In the genomic region with DNA sequence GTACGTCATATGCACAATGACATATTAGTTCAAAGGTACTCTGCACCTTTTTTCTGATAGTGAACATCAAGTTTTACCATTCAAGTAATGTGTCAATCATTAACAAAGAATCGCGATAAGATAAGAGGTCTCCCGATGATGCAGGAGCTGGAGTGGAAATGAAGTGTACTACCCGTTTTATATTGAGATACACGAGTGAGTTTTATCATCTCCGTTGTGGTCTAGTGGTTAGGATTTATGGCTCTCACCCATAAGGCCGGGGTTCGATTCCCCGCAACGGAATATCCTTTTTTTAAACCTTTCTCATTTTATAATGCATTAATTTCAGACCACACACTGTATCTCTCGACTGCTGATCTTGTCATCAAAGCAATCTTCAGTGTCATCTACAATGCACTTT, we compare ENCODE assay signal across 2 worm cellular contexts.
A peak's percentile ranks its signal among the peaks of the same experiment; 100 is the strongest.
TF ChIP-seq lines count a peak whose summit lies in the region.

No protein-coding gene starts in this region.

TF ChIP-seq in whole organism, L2 larva, 48 proteins besides CTCF, POLR2A, EP300 and RAD21 (continued from another document):
- TF ChIP-seq mdl-1 (tag; optimal IDR thresholded peaks at IDR 0.05; lab: Kevin White, UChicago) (peak in 1 of 2 experiments; percentile 18), nhr-23 (tag; optimal IDR thresholded peaks at IDR 0.05; lab: Kevin White, UChicago) (no peak), peb-1 (tag; optimal IDR thresholded peaks at IDR 0.05; lab: Kevin White, UChicago) (no peak), mbf-1 (tag; optimal IDR thresholded peaks at IDR 0.05; lab: Kevin White, UChicago) (no peak), ztf-11 (tag; optimal IDR thresholded peaks at IDR 0.05; lab: Kevin White, UChicago) (no peak), F13H6.1 (tag; optimal IDR thresholded peaks at IDR 0.05; lab: Kevin White, UChicago) (peak; percentile 42), elt-3 (tag; optimal IDR thresholded peaks at IDR 0.05; lab: Kevin White, UChicago) (no peak), lin-11 (tag; optimal IDR thresholded peaks at IDR 0.05; lab: Kevin White, UChicago) (no peak), blmp-1 (tag; optimal IDR thresholded peaks at IDR 0.05; lab: Kevin White, UChicago; ENCODE audit: insufficient read depth) (no peak), sma-3 (GFP tag; optimal IDR thresholded peaks at IDR 0.05; lab: Kevin White, UChicago) (peak; percentile 56), ceh-82 (tag; optimal IDR thresholded peaks at IDR 0.05; lab: Kevin White, UChicago) (no peak), nhr-12 (tag; optimal IDR thresholded peaks at IDR 0.05; lab: Kevin White, UChicago) (no peak), nhr-11 (tag; optimal IDR thresholded peaks at IDR 0.05; lab: Kevin White, UChicago) (no peak), nhr-129 (tag; optimal IDR thresholded peaks at IDR 0.05; lab: Kevin White, UChicago) (peak; percentile 68), nhr-25 (tag; optimal IDR thresholded peaks at IDR 0.05; lab: Kevin White, UChicago) (no peak), nhr-10 (tag; optimal IDR thresholded peaks at IDR 0.05; lab: Kevin White, UChicago) (no peak), gmeb-1 (tag; optimal IDR thresholded peaks at IDR 0.05; lab: Kevin White, UChicago) (peak; percentile 60), lin-39 (tag; optimal IDR thresholded peaks at IDR 0.05; lab: Kevin White, UChicago) (no peak), nhr-77 (tag; optimal IDR thresholded peaks at IDR 0.05; lab: Kevin White, UChicago) (no peak), C34F6.9 (tag; optimal IDR thresholded peaks at IDR 0.05; lab: Kevin White, UChicago) (peak; percentile 4), elt-1 (tag; optimal IDR thresholded peaks at IDR 0.05; lab: Kevin White, UChicago) (no peak), unc-55 (GFP tag; optimal IDR thresholded peaks at IDR 0.05; lab: Kevin White, UChicago) (peak; percentile 24), aly-2 (tag; optimal IDR thresholded peaks at IDR 0.05; lab: Kevin White, UChicago) (no peak), ztf-4 (tag; optimal IDR thresholded peaks at IDR 0.05; lab: Kevin White, UChicago) (no peak), snpc-4 (tag; optimal IDR thresholded peaks at IDR 0.05; lab: Kevin White, UChicago) (no peak), nhr-237 (tag; optimal IDR thresholded peaks at IDR 0.05; lab: Kevin White, UChicago) (no peak), fos-1 (tag; optimal IDR thresholded peaks at IDR 0.05; lab: Kevin White, UChicago) (peak; percentile 94)

TF ChIP-seq in whole organism, L4 larva, 104 proteins besides CTCF, POLR2A, EP300 and RAD21 (continued from another document):
- TF ChIP-seq F44E2.7 (GFP tag; IDR thresholded peaks at IDR 0.05; lab: Robert Waterston, UW) = 0 out of 2 replicates have a peak, but pooled peaks have one; percentile 36
- peak; percentile 81; the same call in 1 of the 2 replicates for TF ChIP-seq pha-4 (GFP tag; IDR thresholded peaks at IDR 0.05; lab: Robert Waterston, UW)
- no peak for TF ChIP-seq pha-4 (tag; optimal IDR thresholded peaks at IDR 0.05; lab: Kevin White, UChicago)
- peak; percentile 81 for TF ChIP-seq nhr-102 (tag; optimal IDR thresholded peaks at IDR 0.05; lab: Kevin White, UChicago)
- peak; percentile 85; the same call in 1 of the 2 replicates for TF ChIP-seq Y75B8A.6 (GFP tag; IDR thresholded peaks at IDR 0.05; lab: Robert Waterston, UW)
- peak; percentile 79 for TF ChIP-seq nhr-41 (GFP tag; IDR thresholded peaks at IDR 0.05; lab: Robert Waterston, UW)
- no peak for TF ChIP-seq nhr-28 (tag; optimal IDR thresholded peaks at IDR 0.05; lab: Kevin White, UChicago)
- no peak for TF ChIP-seq zfp-2 (tag; optimal IDR thresholded peaks at IDR 0.05; lab: Kevin White, UChicago)
- no peak for TF ChIP-seq nhr-6 (tag; optimal IDR thresholded peaks at IDR 0.05; lab: Kevin White, UChicago)
- peak; percentile 12 for TF ChIP-seq F49E8.2 (tag; optimal IDR thresholded peaks at IDR 0.05; lab: Kevin White, UChicago; ENCODE audit: borderline replicate concordance)
- TF ChIP-seq lin-1 (GFP tag; IDR thresholded peaks at IDR 0.05; lab: Robert Waterston, UW) = peak; percentile 82; the same call in 1 of the 2 replicates
- peak; percentile 68; the same call in 1 of the 2 replicates for TF ChIP-seq F26F4.8 (GFP tag; conservative IDR thresholded peaks at IDR 0.05; lab: Robert Waterston, UW)
- peak; percentile 21 for TF ChIP-seq mxl-3 (GFP tag; optimal IDR thresholded peaks at IDR 0.05; lab: Kevin White, UChicago)
- no peak for TF ChIP-seq jun-1 (tag; optimal IDR thresholded peaks at IDR 0.05; lab: Kevin White, UChicago)
- TF ChIP-seq dmd-9 (GFP tag; IDR thresholded peaks at IDR 0.05; lab: Robert Waterston, UW) = peak; percentile 56; the same call in 1 of the 2 replicates
- peak; percentile 71 for TF ChIP-seq vab-7 (GFP tag; IDR thresholded peaks at IDR 0.05; lab: Robert Waterston, UW)
- TF ChIP-seq nhr-77 (tag; optimal IDR thresholded peaks at IDR 0.05; lab: Kevin White, UChicago) = peak; percentile 61
- TF ChIP-seq zip-2 (tag; optimal IDR thresholded peaks at IDR 0.05; lab: Kevin White, UChicago) = peak; percentile 77
- TF ChIP-seq aha-1 (tag; lab: Kevin White, UChicago) = peak; percentile 95
- no peak for TF ChIP-seq skn-1 (tag; optimal IDR thresholded peaks at IDR 0.05; lab: Kevin White, UChicago)
- peak; percentile 64; the same call in 1 of the 2 replicates for TF ChIP-seq arid-1 (GFP tag; conservative IDR thresholded peaks at IDR 0.05; lab: Robert Waterston, UW)
- no peak for TF ChIP-seq cey-2 (tag; optimal IDR thresholded peaks at IDR 0.05; lab: Kevin White, UChicago; ENCODE audit: borderline replicate concordance, insufficient read depth)
- peak; percentile 33 for TF ChIP-seq rbr-2 (tag; optimal IDR thresholded peaks at IDR 0.05; lab: Kevin White, UChicago)
- TF ChIP-seq spr-1 (tag; optimal IDR thresholded peaks at IDR 0.05; lab: Kevin White, UChicago) = peak; percentile 73
- TF ChIP-seq tra-1 (GFP tag; IDR thresholded peaks at IDR 0.05; lab: Robert Waterston, UW) = peak; percentile 92
- no peak for TF ChIP-seq ceh-28 (tag; optimal IDR thresholded peaks at IDR 0.05; lab: Kevin White, UChicago)
- TF ChIP-seq ztf-11 (tag; optimal IDR thresholded peaks at IDR 0.05; lab: Kevin White, UChicago) = no peak
- TF ChIP-seq ces-1 (GFP tag; optimal IDR thresholded peaks at IDR 0.05; lab: Kevin White, UChicago) = no peak
- peak; percentile 33 for TF ChIP-seq nhr-111 (GFP tag; optimal IDR thresholded peaks at IDR 0.05; lab: Kevin White, UChicago)
- peak in 1 of 2 experiments; percentile 61 for TF ChIP-seq lsy-2 (tag; optimal IDR thresholded peaks at IDR 0.05; lab: Kevin White, UChicago)
- TF ChIP-seq zip-11 (GFP tag; IDR thresholded peaks at IDR 0.05; lab: Robert Waterston, UW) = no peak
- TF ChIP-seq mdl-1 (tag; optimal IDR thresholded peaks at IDR 0.05; lab: Kevin White, UChicago) = peak in 1 of 2 experiments; percentile 10
- TF ChIP-seq dpl-1 (GFP tag; optimal IDR thresholded peaks at IDR 0.05; lab: Kevin White, UChicago) = no peak
- peak; percentile 79 for TF ChIP-seq mep-1 (tag; optimal IDR thresholded peaks at IDR 0.05; lab: Kevin White, UChicago)
- TF ChIP-seq fkh-10 (GFP tag; optimal IDR thresholded peaks at IDR 0.05; lab: Kevin White, UChicago) = peak; percentile 11
- TF ChIP-seq madf-9 (GFP tag; conservative IDR thresholded peaks at IDR 0.05; lab: Robert Waterston, UW) = peak; percentile 52; the same call in 1 of the 2 replicates
- no peak for TF ChIP-seq egl-27 (tag; optimal IDR thresholded peaks at IDR 0.05; lab: Kevin White, UChicago)
- TF ChIP-seq ZK337.2 (GFP tag; IDR thresholded peaks at IDR 0.05; lab: Robert Waterston, UW) = peak; percentile 74; the same call in 1 of the 2 replicates
- peak; percentile 56; the same call in 1 of the 2 replicates for TF ChIP-seq lin-29 (GFP tag; IDR thresholded peaks at IDR 0.05; lab: Robert Waterston, UW)
- TF ChIP-seq spr-3 (GFP tag; optimal IDR thresholded peaks at IDR 0.05; lab: Kevin White, UChicago) = peak; percentile 41
- TF ChIP-seq egl-43 (GFP tag; IDR thresholded peaks at IDR 0.05; lab: Robert Waterston, UW) = peak; percentile 84
- TF ChIP-seq tag-97 (GFP tag; IDR thresholded peaks at IDR 0.05; lab: Robert Waterston, UW) = no peak
- peak; percentile 67 for TF ChIP-seq mdt-29 (GFP tag; IDR thresholded peaks at IDR 0.05; lab: Robert Waterston, UW)
- no peak for TF ChIP-seq unc-39 (tag; optimal IDR thresholded peaks at IDR 0.05; lab: Kevin White, UChicago)
- peak; percentile 43; the same call in 1 of the 2 replicates for TF ChIP-seq nhr-42 (GFP tag; IDR thresholded peaks at IDR 0.05; lab: Robert Waterston, UW)
- peak; percentile 94 for TF ChIP-seq pqm-1 (tag; optimal IDR thresholded peaks at IDR 0.05; lab: Kevin White, UChicago)
- peak; percentile 91 for TF ChIP-seq dve-1 (tag; optimal IDR thresholded peaks at IDR 0.05; lab: Kevin White, UChicago; ENCODE audit: insufficient read depth)
- no peak for TF ChIP-seq ama-1 (optimal IDR thresholded peaks at IDR 0.05; lab: Kevin White, UChicago)
- TF ChIP-seq ceh-82 (tag; optimal IDR thresholded peaks at IDR 0.05; lab: Kevin White, UChicago) = no peak
- peak; percentile 89 for TF ChIP-seq nhr-48 (tag; optimal IDR thresholded peaks at IDR 0.05; lab: Kevin White, UChicago)
- TF ChIP-seq Y105C5A.15 (GFP tag; IDR thresholded peaks at IDR 0.05; lab: Robert Waterston, UW) = 0 out of 2 replicates have a peak, but pooled peaks have one; percentile 74
- TF ChIP-seq unc-130 (GFP tag; optimal IDR thresholded peaks at IDR 0.05; lab: Kevin White, UChicago) = peak; percentile 12
- peak; percentile 93 for TF ChIP-seq dmd-6 (GFP tag; IDR thresholded peaks at IDR 0.05; lab: Robert Waterston, UW)
- TF ChIP-seq lin-13 (GFP tag; optimal IDR thresholded peaks at IDR 0.05; lab: Kevin White, UChicago) = peak; percentile 66
- TF ChIP-seq T26A8.4 (GFP tag; IDR thresholded peaks at IDR 0.05; lab: Robert Waterston, UW) = peak; percentile 77
- peak; percentile 35 for TF ChIP-seq nhr-10 (tag; optimal IDR thresholded peaks at IDR 0.05; lab: Kevin White, UChicago)
- peak; percentile 73 for TF ChIP-seq gei-8 (GFP tag; optimal IDR thresholded peaks at IDR 0.05; lab: Kevin White, UChicago)
- peak; percentile 66; the same call in 1 of the 2 replicates for TF ChIP-seq dmd-8 (GFP tag; IDR thresholded peaks at IDR 0.05; lab: Robert Waterston, UW)
- peak; percentile 83 for TF ChIP-seq hlh-11 (tag; optimal IDR thresholded peaks at IDR 0.05; lab: Kevin White, UChicago)
- no peak for TF ChIP-seq set-16 (GFP tag; IDR thresholded peaks at IDR 0.05; lab: Robert Waterston, UW)
- TF ChIP-seq ctbp-1 (GFP tag; IDR thresholded peaks at IDR 0.05; lab: Robert Waterston, UW) = peak; percentile 72
- TF ChIP-seq unc-62 (GFP tag; optimal IDR thresholded peaks at IDR 0.05 in 1 of 2; lab: Kevin White, UChicago) = no peak
- no peak for TF ChIP-seq unc-62 (tag; optimal IDR thresholded peaks at IDR 0.05; lab: Kevin White, UChicago)
- no peak for TF ChIP-seq ZK546.5 (tag; optimal IDR thresholded peaks at IDR 0.05; lab: Kevin White, UChicago)
- TF ChIP-seq nhr-11 (tag; optimal IDR thresholded peaks at IDR 0.05; lab: Kevin White, UChicago) = peak; percentile 44
